Fruit fly (Drosophila melanogaster) whole organism, adult: ENCODE data around the gene EloA.

ENCODE experiments used
- CG11617 ChIP-seq: fragments of 200-800 bp; sonication (Bioruptor generic); optimal IDR thresholded peaks from 2 replicates; lab custom pipeline; 2017; ENCODE audit warnings: mild to moderate bottlenecking, missing biosample characterization, missing genetic modification reagents, missing genetic modification characterization
- CG12768 ChIP-seq: fragments of 200-800 bp; sonication (Bioruptor generic); optimal IDR thresholded peaks from 2 replicates; lab custom pipeline; 2017; ENCODE audit warnings: missing biosample characterization, missing genetic modification characterization, mild to moderate bottlenecking, moderate library complexity, missing genetic modification reagents
- CG14711 ChIP-seq: fragments of 200-800 bp; sonication (Bioruptor generic); optimal IDR thresholded peaks from 2 replicates; lab custom pipeline; 2018; ENCODE audit warnings: missing biosample characterization, mild to moderate bottlenecking, missing genetic modification characterization, moderate library complexity
- CG1620 ChIP-seq: fragments of 200-800 bp; sonication (Bioruptor generic); optimal IDR thresholded peaks from 2 replicates; lab custom pipeline; 2016; ENCODE audit warnings: missing biosample characterization, missing genetic modification characterization
- CG33017 ChIP-seq: fragments of 200-800 bp; sonication (Bioruptor generic); optimal IDR thresholded peaks from 2 replicates; lab custom pipeline; 2018; ENCODE audit warnings: missing biosample characterization, mild to moderate bottlenecking, missing genetic modification characterization, moderate library complexity
- CG5204 ChIP-seq: fragments of 200-800 bp; sonication (Bioruptor generic); optimal IDR thresholded peaks from 2 replicates; lab custom pipeline; 2016; ENCODE audit warnings: missing biosample characterization, missing genetic modification characterization
- CG7045 ChIP-seq: fragments of 200-800 bp; sonication (Bioruptor generic); optimal IDR thresholded peaks from 2 replicates; lab custom pipeline; 2017; ENCODE audit warnings: missing biosample characterization, mild to moderate bottlenecking, missing genetic modification characterization
- CG7101 ChIP-seq: fragments of 200-800 bp; sonication (Bioruptor generic); optimal IDR thresholded peaks from 2 replicates; lab custom pipeline; 2018; ENCODE audit warnings: missing biosample characterization, mild to moderate bottlenecking, missing genetic modification characterization, moderate library complexity
- Clk ChIP-seq: fragments of 200-800 bp; sonication (Bioruptor generic); optimal IDR thresholded peaks from 2 replicates; lab custom pipeline; 2017; ENCODE audit warnings: missing biosample characterization, missing genetic modification characterization
- Crg-1 ChIP-seq: fragments of 200-800 bp; sonication (Bioruptor generic); optimal IDR thresholded peaks from 2 replicates; lab custom pipeline; 2016; ENCODE audit warnings: missing biosample characterization, missing genetic modification characterization
- Hr96 ChIP-seq: fragments of 200-800 bp; sonication (Bioruptor generic); optimal IDR thresholded peaks from 2 replicates; lab custom pipeline; 2016; ENCODE audit warnings: missing biosample characterization, missing genetic modification characterization
- Mnt ChIP-seq: fragments of 200-800 bp; sonication (Bioruptor generic); optimal IDR thresholded peaks from 2 replicates; lab custom pipeline; 2016; ENCODE audit warnings: missing biosample characterization, mild to moderate bottlenecking, missing genetic modification characterization
- bab1 ChIP-seq: fragments of 200-800 bp; sonication (Bioruptor generic); optimal IDR thresholded peaks from 3 replicates; lab custom pipeline; 2019; ENCODE audit warnings: missing biosample characterization, mild to moderate bottlenecking, missing genetic modification characterization, moderate library complexity
- cic ChIP-seq: fragments of 200-800 bp; sonication (Bioruptor generic); optimal IDR thresholded peaks from 2 replicates; lab custom pipeline; 2017; ENCODE audit warnings: missing biosample characterization, mild to moderate bottlenecking, missing genetic modification characterization, moderate library complexity
- cnc ChIP-seq, 2 experiments: fragments of >200 bp; optimal IDR thresholded peaks; 2 replicates each; lab custom pipeline; 2017
- kay ChIP-seq: fragments of 200-800 bp; sonication (Bioruptor generic); peaks from one replicate; lab custom pipeline; 2016; ENCODE audit warnings: missing biosample characterization, missing genetic modification characterization, borderline replicate concordance
- ovo ChIP-seq: fragments of 200-800 bp; sonication (Bioruptor generic); optimal IDR thresholded peaks from 2 replicates; lab custom pipeline; 2016; ENCODE audit warnings: missing biosample characterization, missing genetic modification characterization
- pad ChIP-seq: fragments of 200-800 bp; sonication (Bioruptor generic); optimal IDR thresholded peaks from 3 replicates; lab custom pipeline; 2017; ENCODE audit warnings: missing biosample characterization, missing genetic modification characterization, mild to moderate bottlenecking, moderate library complexity, missing genetic modification reagents
- tj ChIP-seq: fragments of 200-800 bp; sonication (Bioruptor generic); optimal IDR thresholded peaks from 3 replicates; lab custom pipeline; 2017; ENCODE audit warnings: missing biosample characterization, mild to moderate bottlenecking, missing genetic modification characterization, moderate library complexity
- toe ChIP-seq: fragments of 200-800 bp; sonication (Bioruptor generic); optimal IDR thresholded peaks from 2 replicates; lab custom pipeline; 2016; ENCODE audit warnings: missing biosample characterization, missing genetic modification characterization

Gene EloA

dm6 chr3R:23228605-23229264, 22.6 kb upstream of the EloA start:
- TF ChIP-seq ovo (no peak), CG12768 (no peak), CG7045 (GFP tag; lab: Kevin White, UChicago) (no peak), Crg-1 (GFP tag; lab: Kevin White, UChicago) (no peak), cnc (optimal IDR thresholded peaks at IDR 0.05; lab: Kevin White, UChicago) (no peak), CG1620 (no peak), CG5204 (GFP tag; lab: Kevin White, UChicago) (no peak), bab1 (GFP tag; lab: Kevin White, UChicago) (no peak), tj (GFP tag; lab: Kevin White, UChicago) (no peak), Mnt (no peak), CG33017 (tag; lab: Kevin White, UChicago) (no peak), cic (GFP tag; lab: Kevin White, UChicago) (no peak), Clk (no peak), kay (GFP tag; lab: Kevin White, UChicago) (no peak), toe (GFP tag; lab: Kevin White, UChicago) (no peak), pad (GFP tag; lab: Kevin White, UChicago) (no peak), CG11617 (GFP tag; lab: Kevin White, UChicago) (no peak), CG14711 (tag; lab: Kevin White, UChicago) (no peak)

- TF ChIP-seq CG7101 (tag; lab: Kevin White, UChicago): no peak
- TF ChIP-seq bab1 (GFP tag; lab: Kevin White, UChicago): no peak
- TF ChIP-seq ovo: no peak
- no peak for TF ChIP-seq Clk
- TF ChIP-seq CG33017 (tag; lab: Kevin White, UChicago): no peak
- no peak for TF ChIP-seq kay (GFP tag; lab: Kevin White, UChicago)
- no peak for TF ChIP-seq CG14711 (tag; lab: Kevin White, UChicago)
- TF ChIP-seq CG11617 (GFP tag; lab: Kevin White, UChicago): no peak
- TF ChIP-seq cic (GFP tag; lab: Kevin White, UChicago): no peak
- TF ChIP-seq Crg-1 (GFP tag; lab: Kevin White, UChicago): no peak
- no peak for TF ChIP-seq Mnt
- no peak for TF ChIP-seq toe (GFP tag; lab: Kevin White, UChicago)
- no peak for TF ChIP-seq CG12768
- TF ChIP-seq CG1620: no peak
- no peak for TF ChIP-seq CG7045 (GFP tag; lab: Kevin White, UChicago)
These were observed 12.3 kb upstream of the EloA start for dm6 chr3R:23239051-23239450.

- TF ChIP-seq kay (GFP tag; lab: Kevin White, UChicago) (peak; percentile 25), CG33017 (tag; lab: Kevin White, UChicago) (peak; percentile 18), CG14711 (tag; lab: Kevin White, UChicago) (peak; percentile 85), cnc (optimal IDR thresholded peaks at IDR 0.05; lab: Kevin White, UChicago) (no peak)
These were observed 11.3 kb upstream of the EloA start for dm6 chr3R:23239934-23240632.

- TF ChIP-seq pad (GFP tag; lab: Kevin White, UChicago) (no peak), CG5204 (GFP tag; lab: Kevin White, UChicago) (no peak), tj (GFP tag; lab: Kevin White, UChicago) (no peak), cnc (optimal IDR thresholded peaks at IDR 0.05; lab: Kevin White, UChicago) (no peak), Mnt (no peak), cic (GFP tag; lab: Kevin White, UChicago) (no peak), bab1 (GFP tag; lab: Kevin White, UChicago) (no peak), Clk (no peak), CG7101 (tag; lab: Kevin White, UChicago) (no peak), CG7045 (GFP tag; lab: Kevin White, UChicago) (no peak), toe (GFP tag; lab: Kevin White, UChicago) (no peak)
These were observed 2.4 kb upstream of the EloA start, which contains the start of gene CG4467 for dm6 chr3R:23248853-23249573. Gene CG4467, minus strand, starts transcription at chr3R:23248903.

dm6 chr3R:23257986-23258427, 6.6 kb downstream of the EloA start, which contains the start of the genes wda and Pex11c:
Gene wda, minus strand, starts transcription at chr3R:23258087.
Gene Pex11c, plus strand, starts transcription at chr3R:23258365.
- peak; percentile 18 for TF ChIP-seq Clk
- peak; percentile 89 for TF ChIP-seq CG11617 (GFP tag; lab: Kevin White, UChicago)
- peak; percentile 60 for TF ChIP-seq CG12768
- no peak for TF ChIP-seq cnc (optimal IDR thresholded peaks at IDR 0.05; lab: Kevin White, UChicago)
- TF ChIP-seq cic (GFP tag; lab: Kevin White, UChicago): no peak
- TF ChIP-seq pad (GFP tag; lab: Kevin White, UChicago): peak; percentile 64
- TF ChIP-seq CG1620: no peak
- peak; percentile 87 for TF ChIP-seq CG14711 (tag; lab: Kevin White, UChicago)
- peak; percentile 75 for TF ChIP-seq kay (GFP tag; lab: Kevin White, UChicago)
- TF ChIP-seq CG5204 (GFP tag; lab: Kevin White, UChicago): no peak
- peak; percentile 68 for TF ChIP-seq CG7045 (GFP tag; lab: Kevin White, UChicago)
- TF ChIP-seq CG7101 (tag; lab: Kevin White, UChicago): peak; percentile 95
- TF ChIP-seq tj (GFP tag; lab: Kevin White, UChicago): peak; percentile 68
- TF ChIP-seq ovo: peak; percentile 60
- TF ChIP-seq Crg-1 (GFP tag; lab: Kevin White, UChicago): peak; percentile 22
- peak; percentile 81 for TF ChIP-seq bab1 (GFP tag; lab: Kevin White, UChicago)
- peak; percentile 54 for TF ChIP-seq Mnt
- peak; percentile 3 for TF ChIP-seq toe (GFP tag; lab: Kevin White, UChicago)
- TF ChIP-seq CG33017 (tag; lab: Kevin White, UChicago): peak; percentile 92
- no peak for TF ChIP-seq Hr96 (GFP tag; lab: Kevin White, UChicago)
